Fruit fly (Drosophila melanogaster): ENCODE measurements around the gene Hsp68.
A peak's percentile ranks its signal among the peaks of the same experiment; 100 is the strongest.

The Hsp68 gene

dm6 chr3R:24091653-24092052 is 34.5 kb upstream of the Hsp68 start (continued):
- TF ChIP-seq zfh2 (GFP tag; optimal IDR thresholded peaks at IDR 0.05) = peak; percentile 15
- TF ChIP-seq CG13624 (GFP tag; optimal IDR thresholded peaks at IDR 0.05) = no peak
- no peak for TF ChIP-seq klu (GFP tag; IDR thresholded peaks at IDR 0.05)
- peak; percentile 30; the same call in 1 of the 2 replicates for TF ChIP-seq CG32532 (GFP tag; IDR thresholded peaks at IDR 0.05)
- no peak for TF ChIP-seq hb (GFP tag; IDR thresholded peaks at IDR 0.05; ENCODE audit: partially characterized antibody)
- TF ChIP-seq HLH3B (GFP tag; IDR thresholded peaks at IDR 0.05) = 0 out of 2 replicates have a peak, but pooled peaks have one; percentile 18
- TF ChIP-seq CG3163 (GFP tag; optimal IDR thresholded peaks at IDR 0.05) = no peak
- peak; percentile 39 for TF ChIP-seq PHDP (tag; optimal IDR thresholded peaks at IDR 0.05)
- no peak for TF ChIP-seq CG16779 (GFP tag; IDR thresholded peaks at IDR 0.05)
- TF ChIP-seq HHEX (GFP tag; optimal IDR thresholded peaks at IDR 0.05) = peak; percentile 1
- no peak for TF ChIP-seq CG8290 (GFP tag; optimal IDR thresholded peaks at IDR 0.05)
- TF ChIP-seq CG8290 (tag; optimal IDR thresholded peaks at IDR 0.05) = no peak
- TF ChIP-seq ERR (GFP tag; optimal IDR thresholded peaks at IDR 0.05) = no peak
- no peak for TF ChIP-seq Neu2 (GFP tag; optimal IDR thresholded peaks at IDR 0.05; ENCODE audit: borderline replicate concordance)
- peak; percentile 14 for TF ChIP-seq cwo (GFP tag; optimal IDR thresholded peaks at IDR 0.05)
- peak; percentile 72 for TF ChIP-seq Ets65A (GFP tag)
- TF ChIP-seq CG10209 (GFP tag; optimal IDR thresholded peaks at IDR 0.05) = no peak
- TF ChIP-seq so (GFP tag; IDR thresholded peaks at IDR 0.05) = no peak
- TF ChIP-seq CG18011 (GFP tag; optimal IDR thresholded peaks at IDR 0.05) = no peak
- TF ChIP-seq Atf6 (GFP tag; IDR thresholded peaks at IDR 0.05) = 0 out of 2 replicates have a peak, but pooled peaks have one; percentile 18
- peak; percentile 40 for TF ChIP-seq Meics (GFP tag; optimal IDR thresholded peaks at IDR 0.05)

dm6 chr3R:24090143-24090542 is 33.0 kb upstream of the Hsp68 start:
- peak; percentile 55 for TF ChIP-seq gsb-n (tag; optimal IDR thresholded peaks at IDR 0.05)
- no peak for TF ChIP-seq nau (GFP tag; optimal IDR thresholded peaks at IDR 0.05)
- TF ChIP-seq eve (GFP tag; optimal IDR thresholded peaks at IDR 0.05) = peak in 1 of 2 experiments; percentile 12
- TF ChIP-seq sug (tag; optimal IDR thresholded peaks at IDR 0.05) = peak; percentile 10
- peak; percentile 46 for TF ChIP-seq abd-A (tag; optimal IDR thresholded peaks at IDR 0.05)
- peak; percentile 22 for TF ChIP-seq oc (tag; optimal IDR thresholded peaks at IDR 0.05)

- no peak for TF ChIP-seq CG30020 (tag; optimal IDR thresholded peaks at IDR 0.05)
- TF ChIP-seq Poxn (GFP tag; IDR thresholded peaks at IDR 0.05) = no peak
- no peak for TF ChIP-seq CG9609 (GFP tag; optimal IDR thresholded peaks at IDR 0.05)
- TF ChIP-seq CG8281 (tag; optimal IDR thresholded peaks at IDR 0.05) = peak; percentile 1
- TF ChIP-seq CG3847 (GFP tag; IDR thresholded peaks at IDR 0.05) = no peak
- TF ChIP-seq NC2α (GFP tag; optimal IDR thresholded peaks at IDR 0.05) = no peak
- TF ChIP-seq CG3838 (GFP tag; optimal IDR thresholded peaks at IDR 0.05) = no peak
- TF ChIP-seq org-1 (GFP tag; optimal IDR thresholded peaks at IDR 0.05) = no peak
- TF ChIP-seq Nf-YC (tag; optimal IDR thresholded peaks at IDR 0.05) = no peak
- no peak for TF ChIP-seq ash1 (GFP tag; optimal IDR thresholded peaks at IDR 0.05)
- TF ChIP-seq Hr78 (GFP tag; optimal IDR thresholded peaks at IDR 0.05) = no peak
- TF ChIP-seq CG3726 (GFP tag; IDR thresholded peaks at IDR 0.05) = no peak
- TF ChIP-seq ranshi (GFP tag; IDR thresholded peaks at IDR 0.05) = no peak
- TF ChIP-seq CG18476 (GFP tag; optimal IDR thresholded peaks at IDR 0.05) = no peak
- peak; percentile 17 for TF ChIP-seq cwo (GFP tag; optimal IDR thresholded peaks at IDR 0.05)
- no peak for TF ChIP-seq CG5953 (GFP tag; IDR thresholded peaks at IDR 0.05)
- no peak for TF ChIP-seq ERR (GFP tag; optimal IDR thresholded peaks at IDR 0.05)
- TF ChIP-seq gro (GFP tag; optimal IDR thresholded peaks at IDR 0.05) = peak; percentile 56
- no peak for TF ChIP-seq Gug (GFP tag; IDR thresholded peaks at IDR 0.05)
- no peak for TF ChIP-seq CG11093 (GFP tag; IDR thresholded peaks at IDR 0.05)
- TF ChIP-seq CG8478 (optimal IDR thresholded peaks at IDR 0.05) = no peak
- peak; percentile 64 for TF ChIP-seq sug (tag; optimal IDR thresholded peaks at IDR 0.05)
- TF ChIP-seq Opbp (GFP tag; IDR thresholded peaks at IDR 0.05; ENCODE audit: partially characterized antibody) = no peak
- no peak for TF ChIP-seq phol (tag; optimal IDR thresholded peaks at IDR 0.05)
- no peak for TF ChIP-seq CG14050 (GFP tag; IDR thresholded peaks at IDR 0.05)
- TF ChIP-seq nau (GFP tag; optimal IDR thresholded peaks at IDR 0.05) = no peak
- no peak for TF ChIP-seq trem (tag; optimal IDR thresholded peaks at IDR 0.05)
- no peak for TF ChIP-seq CG16779 (GFP tag; IDR thresholded peaks at IDR 0.05)
Observed at dm6 chr3R:24084975-24085374, 27.9 kb upstream of the Hsp68 start.

All from whole organism, embryonic.